Worm (Caenorhabditis elegans) whole organism, late embryonic: Measurements from ENCODE around the gene rps-3.

Source experiments
- C08G9.2 ChIP-seq: sonication (generic microtip); optimal IDR thresholded peaks from 2 replicates; lab custom pipeline; 2016; ENCODE audit warnings: mild to moderate bottlenecking, missing genetic modification characterization, moderate library complexity, missing compliant biosample characterization
- C38D4.7 ChIP-seq: fragments of 200-800 bp; sonication (Bioruptor generic); optimal IDR thresholded peaks from 2 replicates; lab custom pipeline; 2018; ENCODE audit warnings: mild to moderate bottlenecking, missing genetic modification characterization, moderate library complexity, missing compliant biosample characterization
- T23F11.4 ChIP-seq: fragments of 200-800 bp; sonication (Bioruptor generic); optimal IDR thresholded peaks from 2 replicates; lab custom pipeline; 2018; ENCODE audit warnings: mild to moderate bottlenecking, missing genetic modification characterization, missing compliant biosample characterization
- ahr-1 ChIP-seq: sonication (generic microtip); optimal IDR thresholded peaks from 2 replicates; lab custom pipeline; 2016; ENCODE audit warnings: missing genetic modification characterization, missing compliant biosample characterization
- ama-1 ChIP-seq: fragments of 150-350 bp; optimal IDR thresholded peaks from 2 replicates; lab custom pipeline; 2014
- ceh-14 ChIP-seq: sonication (generic microtip); optimal IDR thresholded peaks from 2 replicates; lab custom pipeline; 2016; ENCODE audit warnings: missing genotype, missing genetic modification characterization, missing compliant biosample characterization
- ceh-18 ChIP-seq: sonication (generic microtip); optimal IDR thresholded peaks from 2 replicates; lab custom pipeline; 2016; ENCODE audit warnings: missing genetic modification characterization, missing compliant biosample characterization
- ceh-19 ChIP-seq: fragments of 200-800 bp; sonication (Bioruptor generic); optimal IDR thresholded peaks from 2 replicates; lab custom pipeline; 2018; ENCODE audit warnings: mild to moderate bottlenecking, missing genetic modification characterization, missing compliant biosample characterization
- ceh-2 ChIP-seq: sonication (generic microtip); optimal IDR thresholded peaks from 2 replicates; lab custom pipeline; 2016; ENCODE audit warnings: missing genotype, missing genetic modification characterization, missing compliant biosample characterization
- ceh-22 ChIP-seq: sonication (generic microtip); optimal IDR thresholded peaks from 2 replicates; lab custom pipeline; 2017; ENCODE audit warnings: missing biosample characterization, missing genetic modification characterization
- ceh-24 ChIP-seq: sonication (generic microtip); optimal IDR thresholded peaks from 2 replicates; lab custom pipeline; 2016; ENCODE audit warnings: mild to moderate bottlenecking, missing genetic modification characterization, missing compliant biosample characterization
- ceh-30 ChIP-seq: fragments of 150-350 bp; optimal IDR thresholded peaks from 2 replicates; lab custom pipeline; 2014; ENCODE audit warnings: missing biosample characterization, missing genetic modification characterization
- ceh-31 ChIP-seq: sonication (generic microtip); optimal IDR thresholded peaks from 2 replicates; lab custom pipeline; 2016; ENCODE audit warnings: missing genetic modification characterization, missing compliant biosample characterization
- ceh-34 ChIP-seq: sonication (generic microtip); optimal IDR thresholded peaks from 2 replicates; lab custom pipeline; 2016; ENCODE audit warnings: mild to moderate bottlenecking, missing genetic modification characterization, missing compliant biosample characterization
- ceh-45 ChIP-seq: fragments of 200-800 bp; sonication (Bioruptor generic); IDR thresholded peaks from 2 replicates; pipeline ENCODE4 v1.3.6; 2022; ENCODE audit warnings: missing genetic modification reagents, missing genetic modification characterization, missing compliant biosample characterization
- ceh-6 ChIP-seq: fragments of 200-800 bp; sonication (Bioruptor generic); optimal IDR thresholded peaks from 2 replicates; lab custom pipeline; 2018; ENCODE audit warnings: mild to moderate bottlenecking, missing genetic modification characterization, missing compliant biosample characterization
- ceh-9 ChIP-seq: sonication (generic microtip); optimal IDR thresholded peaks from 2 replicates; lab custom pipeline; 2016; ENCODE audit warnings: mild to moderate bottlenecking, missing genetic modification characterization, inconsistent platforms, missing compliant biosample characterization
- dmd-4 ChIP-seq: sonication (generic microtip); optimal IDR thresholded peaks from 2 replicates; lab custom pipeline; 2016; ENCODE audit warnings: borderline replicate concordance, missing genetic modification characterization, missing compliant biosample characterization
- elt-2 ChIP-seq: sonication (generic microtip); optimal IDR thresholded peaks from 2 replicates; lab custom pipeline; 2016; ENCODE audit warnings: missing genetic modification reagents, missing genetic modification characterization, missing compliant biosample characterization
- elt-4 ChIP-seq: sonication (generic microtip); optimal IDR thresholded peaks from 2 replicates; lab custom pipeline; 2016; ENCODE audit warnings: missing genetic modification characterization, missing compliant biosample characterization
- ets-4 ChIP-seq: sonication (generic microtip); optimal IDR thresholded peaks from 2 replicates; lab custom pipeline; 2016; ENCODE audit warnings: missing genetic modification characterization, missing compliant biosample characterization
- eyg-1 ChIP-seq: sonication (generic microtip); optimal IDR thresholded peaks from 2 replicates; lab custom pipeline; 2016; ENCODE audit warnings: missing genotype, missing genetic modification characterization, missing compliant biosample characterization
- fkh-10 ChIP-seq: fragments of 150-350 bp; optimal IDR thresholded peaks from 2 replicates; lab custom pipeline; 2014; ENCODE audit warnings: missing biosample characterization, missing genetic modification reagents, missing genetic modification characterization
- fkh-6 ChIP-seq: sonication (generic microtip); optimal IDR thresholded peaks from 2 replicates; lab custom pipeline; 2016; ENCODE audit warnings: missing genetic modification characterization, missing compliant biosample characterization
- gmeb-2 ChIP-seq: sonication (generic microtip); optimal IDR thresholded peaks from 2 replicates; lab custom pipeline; 2016; ENCODE audit warnings: missing genetic modification characterization, inconsistent platforms, missing compliant biosample characterization
- hlh-15 ChIP-seq: sonication (generic microtip); optimal IDR thresholded peaks from 2 replicates; lab custom pipeline; 2016; ENCODE audit warnings: missing genetic modification characterization, missing compliant biosample characterization
- hlh-30 ChIP-seq: sonication (generic microtip); optimal IDR thresholded peaks from 2 replicates; lab custom pipeline; 2017; ENCODE audit warnings: antibody characterized with exemption, missing genetic modification characterization, missing compliant biosample characterization; ENCODE audit not compliant: insufficient read depth
- hlh-8 ChIP-seq: sonication (generic microtip); optimal IDR thresholded peaks from 2 replicates; lab custom pipeline; 2016; ENCODE audit warnings: missing genotype, missing genetic modification characterization, missing compliant biosample characterization
- lim-6 ChIP-seq: sonication (generic microtip); optimal IDR thresholded peaks from 2 replicates; lab custom pipeline; 2016; ENCODE audit warnings: missing genetic modification characterization, missing compliant biosample characterization
- lin-11 ChIP-seq: fragments of 200-800 bp; sonication (Bioruptor generic); optimal IDR thresholded peaks from 2 replicates; lab custom pipeline; 2018; ENCODE audit warnings: mild to moderate bottlenecking, missing genetic modification characterization, missing compliant biosample characterization
- madf-2 ChIP-seq: sonication (generic microtip); optimal IDR thresholded peaks from 2 replicates; lab custom pipeline; 2017; ENCODE audit warnings: missing genetic modification characterization, missing compliant biosample characterization
- mec-3 ChIP-seq: sonication (generic microtip); optimal IDR thresholded peaks from 2 replicates; lab custom pipeline; 2016; ENCODE audit warnings: borderline replicate concordance, missing genetic modification characterization, missing compliant biosample characterization
- nfya-1 ChIP-seq: sonication (generic microtip); optimal IDR thresholded peaks from 2 replicates; lab custom pipeline; 2017; ENCODE audit warnings: missing genetic modification characterization, mild to moderate bottlenecking, missing compliant biosample characterization, antibody characterized with exemption, moderate library complexity
- nhr-232 ChIP-seq: sonication (generic microtip); optimal IDR thresholded peaks from 2 replicates; lab custom pipeline; 2016; ENCODE audit warnings: missing genetic modification characterization, missing compliant biosample characterization
- npax-4 ChIP-seq: sonication (generic microtip); optimal IDR thresholded peaks from 2 replicates; lab custom pipeline; 2016; ENCODE audit warnings: missing genetic modification characterization, missing compliant biosample characterization
- odd-2 ChIP-seq: sonication (generic microtip); optimal IDR thresholded peaks from 2 replicates; lab custom pipeline; 2017; ENCODE audit warnings: antibody characterized with exemption, mild to moderate bottlenecking, missing genetic modification characterization, missing compliant biosample characterization
- pag-3 ChIP-seq: sonication (generic microtip); optimal IDR thresholded peaks from 2 replicates; lab custom pipeline; 2016; ENCODE audit warnings: missing compliant biosample characterization, missing genetic modification characterization, borderline replicate concordance
- pat-9 ChIP-seq: fragments of 200-800 bp; sonication (Bioruptor generic); optimal IDR thresholded peaks from 2 replicates; lab custom pipeline; 2018; ENCODE audit warnings: mild to moderate bottlenecking, missing genetic modification characterization, moderate library complexity, missing compliant biosample characterization
- pha-2 ChIP-seq: sonication (generic microtip); optimal IDR thresholded peaks from 2 replicates; lab custom pipeline; 2017; ENCODE audit warnings: mild to moderate bottlenecking, missing genetic modification characterization, missing compliant biosample characterization
- pha-4 ChIP-seq: fragments of 150-350 bp; optimal IDR thresholded peaks from 2 replicates; lab custom pipeline; 2018; ENCODE audit warnings: missing biosample characterization, missing genetic modification reagents, missing genetic modification characterization
- pqm-1 ChIP-seq: sonication (generic microtip); optimal IDR thresholded peaks from 2 replicates; lab custom pipeline; 2016; ENCODE audit warnings: missing genetic modification characterization, missing compliant biosample characterization
- sdc-2 ChIP-seq: sonication (generic microtip); optimal IDR thresholded peaks from 2 replicates; lab custom pipeline; 2016; ENCODE audit warnings: missing genotype, missing genetic modification characterization, missing compliant biosample characterization
- sox-4 ChIP-seq: sonication (generic microtip); optimal IDR thresholded peaks from 2 replicates; lab custom pipeline; 2017; ENCODE audit warnings: mild to moderate bottlenecking, missing genetic modification characterization, inconsistent platforms, missing compliant biosample characterization
- syd-9 ChIP-seq: sonication (generic microtip); optimal IDR thresholded peaks from 2 replicates; lab custom pipeline; 2016; ENCODE audit warnings: mild to moderate bottlenecking, missing genetic modification characterization, moderate library complexity, missing compliant biosample characterization
- tbx-7 ChIP-seq: sonication (generic microtip); optimal IDR thresholded peaks from 2 replicates; lab custom pipeline; 2016; ENCODE audit warnings: missing genotype, missing genetic modification characterization, missing compliant biosample characterization
- ttx-3 ChIP-seq: sonication (generic microtip); optimal IDR thresholded peaks from 2 replicates; lab custom pipeline; 2016; ENCODE audit warnings: missing genetic modification reagents, missing genetic modification characterization, missing compliant biosample characterization
- unc-3 ChIP-seq, 2 experiments: fragments of 200-800 bp in 1 of 2; sonication (Bioruptor generic) in 1 of 2; sonication (generic microtip) in 1 of 2; conservative IDR thresholded peaks in 1 of 2; optimal IDR thresholded peaks in 1 of 2; 2 replicates each; pipeline versions ENCODE4 v1.3.6 to Lab custom; 2016 to 2022; ENCODE audit warnings: missing compliant biosample characterization in 2 of 2, missing genetic modification characterization in 2 of 2, missing genetic modification reagents in 1 of 2
- unc-42 ChIP-seq: sonication (generic microtip); optimal IDR thresholded peaks from 2 replicates; lab custom pipeline; 2016; ENCODE audit warnings: missing genotype, missing genetic modification characterization, missing compliant biosample characterization
- unc-55 ChIP-seq: sonication (generic microtip); optimal IDR thresholded peaks from 2 replicates; lab custom pipeline; 2017; ENCODE audit warnings: missing biosample characterization, missing genetic modification reagents, missing genetic modification characterization
- zip-5 ChIP-seq: sonication (generic microtip); optimal IDR thresholded peaks from 2 replicates; lab custom pipeline; 2016; ENCODE audit warnings: missing genetic modification characterization, missing compliant biosample characterization
- ztf-16 ChIP-seq: sonication (generic microtip); optimal IDR thresholded peaks from 2 replicates; lab custom pipeline; 2017; ENCODE audit warnings: missing genetic modification characterization, missing compliant biosample characterization

The rps-3 gene

ce11 chrIII:6158642-6159475 is 47.7 kb upstream of the rps-3 start, which contains the start of gene nfm-1:
nfm-1 (plus strand) TSS chrIII:6159453.
- TF ChIP-seq mec-3 (tag; lab: Kevin White, UChicago) (no peak), unc-42 (tag; lab: Kevin White, UChicago) (peak; percentile 25), lim-6 (tag; lab: Kevin White, UChicago) (no peak), unc-3 (GFP tag; conservative IDR thresholded peaks at IDR 0.05; lab: Robert Waterston, UW) (peak; percentile 84), unc-3 (tag; optimal IDR thresholded peaks at IDR 0.05; lab: Kevin White, UChicago) (peak; percentile 83), ttx-3 (tag; lab: Kevin White, UChicago) (peak; percentile 79), zip-5 (tag; lab: Kevin White, UChicago) (peak; percentile 52), sdc-2 (tag; lab: Kevin White, UChicago) (peak; percentile 19), ztf-16 (tag; lab: Kevin White, UChicago) (peak; percentile 77), ceh-9 (tag; lab: Kevin White, UChicago) (peak; percentile 73), ceh-2 (tag; lab: Kevin White, UChicago) (peak; percentile 25), hlh-30 (tag; lab: Kevin White, UChicago) (no peak), unc-55 (GFP tag; lab: Kevin White, UChicago) (no peak), ceh-19 (GFP tag; lab: Kevin White, UChicago) (peak; percentile 87), pha-4 (tag; lab: Kevin White, UChicago) (no peak), eyg-1 (tag; lab: Kevin White, UChicago) (peak; percentile 38), odd-2 (tag; lab: Kevin White, UChicago) (peak; percentile 35), pag-3 (tag; lab: Kevin White, UChicago) (no peak), ceh-34 (tag; lab: Kevin White, UChicago) (peak; percentile 19), pat-9 (tag; lab: Kevin White, UChicago) (peak; percentile 80), pha-2 (tag; lab: Kevin White, UChicago) (peak; percentile 85), fkh-6 (tag; lab: Kevin White, UChicago) (no peak), T23F11.4 (GFP tag; lab: Kevin White, UChicago) (peak; percentile 76), tbx-7 (tag; lab: Kevin White, UChicago) (no peak), gmeb-2 (tag; lab: Kevin White, UChicago) (peak; percentile 77), ceh-14 (peak; percentile 25), lin-11 (tag; lab: Kevin White, UChicago) (peak; percentile 78), elt-4 (tag; lab: Kevin White, UChicago) (no peak), ceh-6 (GFP tag; lab: Kevin White, UChicago) (peak; percentile 86), madf-2 (tag; lab: Kevin White, UChicago) (peak; percentile 81), C38D4.7 (peak; percentile 82), ceh-31 (tag; lab: Kevin White, UChicago) (peak; percentile 41), sox-4 (peak; percentile 86), ceh-30 (tag; lab: Kevin White, UChicago) (no peak), pqm-1 (tag; lab: Kevin White, UChicago) (no peak), syd-9 (peak; percentile 48), ahr-1 (tag; lab: Kevin White, UChicago) (peak; percentile 31), ama-1 (no peak), dmd-4 (tag; lab: Kevin White, UChicago) (peak; percentile 21), nfya-1 (tag; lab: Kevin White, UChicago) (peak; percentile 63), ets-4 (tag; lab: Kevin White, UChicago) (no peak), C08G9.2 (peak; percentile 37), ceh-18 (tag; lab: Kevin White, UChicago) (no peak), elt-2 (tag; lab: Kevin White, UChicago) (peak; percentile 83), ceh-24 (tag; lab: Kevin White, UChicago) (peak; percentile 32), ceh-22 (tag; lab: Kevin White, UChicago) (no peak), hlh-8 (tag; lab: Kevin White, UChicago) (no peak), hlh-15 (tag; lab: Kevin White, UChicago) (peak; percentile 63), fkh-10 (no peak), npax-4 (tag; lab: Kevin White, UChicago) (peak; percentile 69), nhr-232 (tag; lab: Kevin White, UChicago) (peak; percentile 57), ceh-45 (GFP tag; lab: Robert Waterston, UW) (peak; percentile 77)
